Fruit fly (Drosophila melanogaster): ENCODE data around the gene slif.

Gene slif

dm6 chr3L:22880914-22881313, at the start of gene slif:
slif (plus strand) TSS chr3L:22881045.
- TF ChIP-seq CG11902 (GFP tag; optimal IDR thresholded peaks at IDR 0.05): no peak
- TF ChIP-seq CG31627 (GFP tag; optimal IDR thresholded peaks at IDR 0.05): no peak
- no peak for TF ChIP-seq OdsH (GFP tag; optimal IDR thresholded peaks at IDR 0.05)
- TF ChIP-seq CG10669 (GFP tag; optimal IDR thresholded peaks at IDR 0.05): no peak
- no peak for TF ChIP-seq CG32006 (GFP tag; optimal IDR thresholded peaks at IDR 0.05)
- TF ChIP-seq CG34406 (GFP tag; optimal IDR thresholded peaks at IDR 0.05): no peak
- TF ChIP-seq net (GFP tag; optimal IDR thresholded peaks at IDR 0.05): no peak
- TF ChIP-seq CG3032 (tag; optimal IDR thresholded peaks at IDR 0.05): no peak
- TF ChIP-seq CG8319 (GFP tag; optimal IDR thresholded peaks at IDR 0.05): no peak
- TF ChIP-seq dac (GFP tag; optimal IDR thresholded peaks at IDR 0.05): no peak

- TF ChIP-seq CG6854 (GFP tag; optimal IDR thresholded peaks at IDR 0.05): peak; percentile 68
- TF ChIP-seq dsx (GFP tag; optimal IDR thresholded peaks at IDR 0.05; ENCODE audit: poor library complexity, severe bottlenecking): peak; percentile 76
- peak; percentile 37 for TF ChIP-seq CG3032 (tag; optimal IDR thresholded peaks at IDR 0.05)
- TF ChIP-seq CG3919 (GFP tag; optimal IDR thresholded peaks at IDR 0.05): peak; percentile 62
- peak; percentile 58 for TF ChIP-seq CG15336 (GFP tag; IDR thresholded peaks at IDR 0.05)
- no peak for TF ChIP-seq CG10631 (GFP tag; optimal IDR thresholded peaks at IDR 0.05)
- peak; percentile 5 for TF ChIP-seq lz (GFP tag; optimal IDR thresholded peaks at IDR 0.05)
- TF ChIP-seq CG11762 (GFP tag; optimal IDR thresholded peaks at IDR 0.05; ENCODE audit: insufficient read depth): peak; percentile 38
- no peak for TF ChIP-seq Sox15 (GFP tag; optimal IDR thresholded peaks at IDR 0.05)
- peak; percentile 90 for TF ChIP-seq svp (GFP tag)
- TF ChIP-seq CG16779 (tag; optimal IDR thresholded peaks at IDR 0.05): peak; percentile 68
- TF ChIP-seq fd85E (GFP tag; optimal IDR thresholded peaks at IDR 0.05): no peak
- no peak for TF ChIP-seq CG4318 (GFP tag; optimal IDR thresholded peaks at IDR 0.05)
- TF ChIP-seq CG11294 (GFP tag; IDR thresholded peaks at IDR 0.05): peak; percentile 38; the same call in 1 of the 2 replicates
- peak; percentile 87 for TF ChIP-seq Lpt (GFP tag; optimal IDR thresholded peaks at IDR 0.05)
- TF ChIP-seq Blimp-1 (GFP tag; optimal IDR thresholded peaks at IDR 0.05): peak; percentile 41
- TF ChIP-seq CG7368 (GFP tag; optimal IDR thresholded peaks at IDR 0.05): peak; percentile 51
- peak; percentile 56 for TF ChIP-seq Sox102F (GFP tag; optimal IDR thresholded peaks at IDR 0.05)
- no peak for TF ChIP-seq Hr4 (GFP tag; optimal IDR thresholded peaks at IDR 0.05)
- TF ChIP-seq Gug (GFP tag; IDR thresholded peaks at IDR 0.05): no peak; the same call in 1 of the 2 replicates
- peak; percentile 27 for TF ChIP-seq esn (GFP tag; optimal IDR thresholded peaks at IDR 0.05)
- peak; percentile 62; the same call in 2 of the 3 replicates for TF ChIP-seq eg (GFP tag; IDR thresholded peaks at IDR 0.05)
- peak; percentile 60; the same call in 2 of the 3 replicates for TF ChIP-seq CG8119 (GFP tag; IDR thresholded peaks at IDR 0.05)
- TF ChIP-seq OdsH (GFP tag; optimal IDR thresholded peaks at IDR 0.05): no peak
- peak; percentile 35 for TF ChIP-seq Sox14 (GFP tag; optimal IDR thresholded peaks at IDR 0.05)
- TF ChIP-seq CG6808 (GFP tag; optimal IDR thresholded peaks at IDR 0.05): peak; percentile 67
- no peak for TF ChIP-seq CG8319 (GFP tag; optimal IDR thresholded peaks at IDR 0.05)
- peak; percentile 5 for TF ChIP-seq CG10669 (GFP tag; optimal IDR thresholded peaks at IDR 0.05)
- peak; percentile 4 for TF ChIP-seq topi (GFP tag; optimal IDR thresholded peaks at IDR 0.05)
- TF ChIP-seq CG32006 (GFP tag; optimal IDR thresholded peaks at IDR 0.05): peak; percentile 56
- TF ChIP-seq Met (GFP tag; optimal IDR thresholded peaks at IDR 0.05): no peak
- peak; percentile 86 for TF ChIP-seq Eip78C (GFP tag)
- peak in 1 of 2 experiments; percentile 15 for TF ChIP-seq salr (GFP tag; optimal IDR thresholded peaks at IDR 0.05)
- peak; percentile 79 to 84 for TF ChIP-seq ss (GFP tag; optimal IDR thresholded peaks at IDR 0.05)
- peak; percentile 5 for TF ChIP-seq Eip75B (GFP tag; optimal IDR thresholded peaks at IDR 0.05)
- no peak for TF ChIP-seq CG31627 (GFP tag; optimal IDR thresholded peaks at IDR 0.05)
- no peak for TF ChIP-seq Ets21C (GFP tag; optimal IDR thresholded peaks at IDR 0.05)
- TF ChIP-seq Hr39 (GFP tag; optimal IDR thresholded peaks at IDR 0.05): no peak
- no peak for TF ChIP-seq Hr38 (GFP tag; optimal IDR thresholded peaks at IDR 0.05)
- no peak for TF ChIP-seq Eip93F (GFP tag; optimal IDR thresholded peaks at IDR 0.05)
- peak; percentile 31 for TF ChIP-seq CG6792 (GFP tag; optimal IDR thresholded peaks at IDR 0.05)
- peak; percentile 16 for TF ChIP-seq net (GFP tag; optimal IDR thresholded peaks at IDR 0.05)
- TF ChIP-seq pdm3 (GFP tag; optimal IDR thresholded peaks at IDR 0.05): no peak
- peak; percentile 33 for TF ChIP-seq dac (GFP tag; optimal IDR thresholded peaks at IDR 0.05)
- TF ChIP-seq CG6163 (GFP tag; IDR thresholded peaks at IDR 0.05): peak; percentile 69; the same call in 2 of the 3 replicates
Observed at dm6 chr3L:22835144-22835964, 45.5 kb upstream of the slif start, which contains the start of gene jim. jim (minus strand) TSS chr3L:22835194.
